Worm (Caenorhabditis elegans) whole organism, L1 larva: ENCODE data around the gene ZC15.1.
"Not testable (repeated sequence)": the region's sequence is repeated elsewhere in the genome, so short reads cannot be mapped to it uniquely, and the experiment has no call there.

Source experiments
- C04F5.9 ChIP-seq: sonication (generic microtip); optimal IDR thresholded peaks from 2 replicates; lab custom pipeline; 2016; ENCODE audit warnings: missing genetic modification characterization, missing compliant biosample characterization
- C34B4.2 ChIP-seq: sonication (generic microtip); optimal IDR thresholded peaks from 2 replicates; lab custom pipeline; 2017; ENCODE audit warnings: mild to moderate bottlenecking, missing genetic modification characterization, missing compliant biosample characterization
- Y116A8C.19 ChIP-seq: sonication (generic microtip); optimal IDR thresholded peaks from 2 replicates; lab custom pipeline; 2016; ENCODE audit warnings: missing compliant biosample characterization, missing genetic modification characterization, borderline replicate concordance
- alr-1 ChIP-seq: fragments of 200-800 bp; sonication (Bioruptor generic); optimal IDR thresholded peaks from 2 replicates; lab custom pipeline; 2018; ENCODE audit warnings: borderline replicate concordance, mild to moderate bottlenecking, missing genetic modification characterization, missing compliant biosample characterization
- aly-2 ChIP-seq: fragments of 150-350 bp; optimal IDR thresholded peaks from 2 replicates; lab custom pipeline; 2014; ENCODE audit warnings: missing biosample characterization, missing genetic modification characterization
- ceh-8 ChIP-seq: fragments of 200-800 bp; sonication (Bioruptor generic); optimal IDR thresholded peaks from 2 replicates; lab custom pipeline; 2018; ENCODE audit warnings: mild to moderate bottlenecking, missing genetic modification characterization, moderate library complexity, missing compliant biosample characterization
- ceh-90 ChIP-seq: sonication (generic microtip); optimal IDR thresholded peaks from 2 replicates; lab custom pipeline; 2016; ENCODE audit warnings: missing genetic modification characterization, missing compliant biosample characterization
- ces-1 ChIP-seq: fragments of 150-350 bp; optimal IDR thresholded peaks from 2 replicates; lab custom pipeline; 2014; ENCODE audit warnings: missing biosample characterization, missing genetic modification reagents, missing genetic modification characterization
- efl-1 ChIP-seq, 4 experiments: fragments of 150-350 bp; optimal IDR thresholded peaks in 3 of 4; peaks in 1 of 4; 1 replicate in 1 of 4; 2 replicates in 3 of 4; lab custom pipeline; 2014; ENCODE audit warnings: missing biosample characterization in 2 of 4, missing genetic modification characterization in 2 of 4, missing genetic modification reagents in 2 of 4
- efl-3 ChIP-seq: fragments of 200-800 bp; sonication (Bioruptor generic); optimal IDR thresholded peaks from 2 replicates; lab custom pipeline; 2018; ENCODE audit warnings: mild to moderate bottlenecking, missing genetic modification characterization, missing compliant biosample characterization
- egl-13 ChIP-seq: sonication (generic microtip); optimal IDR thresholded peaks from 2 replicates; lab custom pipeline; 2016; ENCODE audit warnings: missing genotype, missing genetic modification reagents, missing genetic modification characterization, missing compliant biosample characterization
- elt-2 ChIP-seq: sonication (generic microtip); optimal IDR thresholded peaks from 2 replicates; lab custom pipeline; 2016; ENCODE audit warnings: missing genetic modification characterization, mild to moderate bottlenecking, inconsistent platforms, missing compliant biosample characterization, missing genetic modification reagents
- elt-3 ChIP-seq, 6 experiments: fragments of 150-350 bp in 1 of 6; sonication (generic microtip); optimal IDR thresholded peaks; 2 replicates each; lab custom pipeline; 2017 to 2018; ENCODE audit warnings: missing biosample characterization in 6 of 6, missing genetic modification characterization in 6 of 6, inconsistent platforms in 1 of 6
- ets-5 ChIP-seq: fragments of 200-800 bp; sonication (Bioruptor generic); IDR thresholded peaks from 2 replicates; pipeline ENCODE4 v1.3.6; 2022; ENCODE audit warnings: missing genetic modification characterization, missing compliant biosample characterization
- fkh-4 ChIP-seq: sonication (generic microtip); optimal IDR thresholded peaks from 2 replicates; lab custom pipeline; 2016; ENCODE audit warnings: missing compliant biosample characterization, missing genetic modification characterization, borderline replicate concordance
- fos-1 ChIP-seq: fragments of 150-350 bp; optimal IDR thresholded peaks from 2 replicates; lab custom pipeline; 2014; ENCODE audit warnings: missing biosample characterization, missing genetic modification characterization
- grh-1 ChIP-seq: fragments of 200-800 bp; sonication (Bioruptor generic); IDR thresholded peaks from 2 replicates; pipeline ENCODE4 v1.3.6; 2022; ENCODE audit warnings: missing genetic modification reagents, missing genetic modification characterization, missing compliant biosample characterization
- jun-1 ChIP-seq: fragments of 150-350 bp; optimal IDR thresholded peaks from 2 replicates; lab custom pipeline; 2014; ENCODE audit warnings: missing biosample characterization, missing genetic modification reagents, missing genetic modification characterization
- lin-14 ChIP-seq: fragments of 200-800 bp; sonication (Bioruptor generic); optimal IDR thresholded peaks from 2 replicates; lab custom pipeline; 2018; ENCODE audit warnings: mild to moderate bottlenecking, missing genetic modification characterization, moderate library complexity, missing compliant biosample characterization
- lir-3 ChIP-seq: sonication (generic microtip); optimal IDR thresholded peaks from 2 replicates; lab custom pipeline; 2016; ENCODE audit warnings: mild to moderate bottlenecking, missing genetic modification characterization, moderate library complexity, missing compliant biosample characterization; ENCODE audit not compliant: poor library complexity
- lsy-2 ChIP-seq, 2 experiments: fragments of 150-350 bp; optimal IDR thresholded peaks; 2 replicates each; lab custom pipeline; 2014; ENCODE audit warnings: missing biosample characterization in 2 of 2, missing genetic modification characterization in 2 of 2
- mab-9 ChIP-seq: fragments of 200-800 bp; sonication (Bioruptor generic); IDR thresholded peaks from 2 replicates; pipeline ENCODE4 v1.3.6; 2022; ENCODE audit warnings: missing genetic modification reagents, missing genetic modification characterization, missing compliant biosample characterization
- mdl-1 ChIP-seq, 2 experiments: fragments of 150-350 bp; optimal IDR thresholded peaks; 2 replicates each; lab custom pipeline; 2014 to 2017; ENCODE audit warnings: missing biosample characterization in 2 of 2, missing genetic modification characterization in 2 of 2, inconsistent platforms in 1 of 2
- nhr-11 ChIP-seq: fragments of 150-350 bp; optimal IDR thresholded peaks from 2 replicates; lab custom pipeline; 2014; ENCODE audit warnings: missing biosample characterization, missing genetic modification characterization
- nhr-12 ChIP-seq: sonication (generic microtip); optimal IDR thresholded peaks from 2 replicates; lab custom pipeline; 2017; ENCODE audit warnings: missing biosample characterization, missing genetic modification characterization
- nhr-237 ChIP-seq: fragments of 150-350 bp; optimal IDR thresholded peaks from 2 replicates; lab custom pipeline; 2014; ENCODE audit warnings: missing biosample characterization, missing genetic modification characterization
- nhr-71 ChIP-seq: sonication (generic microtip); optimal IDR thresholded peaks from 2 replicates; lab custom pipeline; 2016; ENCODE audit warnings: mild to moderate bottlenecking, missing genetic modification characterization, moderate library complexity, missing compliant biosample characterization
- nhr-76 ChIP-seq: sonication (generic microtip); optimal IDR thresholded peaks from 2 replicates; lab custom pipeline; 2017; ENCODE audit warnings: missing biosample characterization, missing genetic modification characterization
- nhr-77 ChIP-seq: fragments of 150-350 bp; optimal IDR thresholded peaks from 2 replicates; lab custom pipeline; 2014; ENCODE audit warnings: missing biosample characterization, missing genetic modification characterization
- nhr-84 ChIP-seq: sonication (generic microtip); optimal IDR thresholded peaks from 2 replicates; lab custom pipeline; 2017; ENCODE audit warnings: missing biosample characterization, missing genetic modification characterization
- pag-3 ChIP-seq: sonication (generic microtip); optimal IDR thresholded peaks from 2 replicates; lab custom pipeline; 2017; ENCODE audit warnings: missing genetic modification characterization, mild to moderate bottlenecking, missing compliant biosample characterization, antibody characterized with exemption, borderline replicate concordance; ENCODE audit not compliant: insufficient read depth
- pax-3 ChIP-seq: fragments of 200-800 bp; sonication (Bioruptor generic); optimal IDR thresholded peaks from 2 replicates; lab custom pipeline; 2018; ENCODE audit warnings: mild to moderate bottlenecking, missing genetic modification characterization, moderate library complexity, missing compliant biosample characterization
- pqm-1 ChIP-seq: sonication (generic microtip); optimal IDR thresholded peaks from 3 replicates; lab custom pipeline; 2017; ENCODE audit warnings: missing biosample characterization, missing genetic modification characterization
- rnt-1 ChIP-seq: sonication (generic microtip); optimal IDR thresholded peaks from 2 replicates; lab custom pipeline; 2016; ENCODE audit warnings: mild to moderate bottlenecking, missing genetic modification characterization, moderate library complexity, missing compliant biosample characterization
- snpc-4 ChIP-seq: fragments of 150-350 bp; optimal IDR thresholded peaks from 2 replicates; lab custom pipeline; 2014; ENCODE audit warnings: missing biosample characterization, missing genetic modification characterization
- snu-23 ChIP-seq: sonication (generic microtip); optimal IDR thresholded peaks from 2 replicates; lab custom pipeline; 2016; ENCODE audit warnings: missing genetic modification characterization, missing compliant biosample characterization
- sox-4 ChIP-seq: sonication (generic microtip); optimal IDR thresholded peaks from 2 replicates; lab custom pipeline; 2016; ENCODE audit warnings: missing genetic modification characterization, missing compliant biosample characterization
- sptf-1 ChIP-seq: fragments of 150-350 bp; optimal IDR thresholded peaks from 2 replicates; lab custom pipeline; 2014; ENCODE audit warnings: missing biosample characterization, missing genetic modification characterization
- sup-37 ChIP-seq: fragments of 200-800 bp; sonication (Bioruptor generic); optimal IDR thresholded peaks from 2 replicates; lab custom pipeline; 2018; ENCODE audit warnings: mild to moderate bottlenecking, missing genetic modification characterization, missing compliant biosample characterization
- tlp-1 ChIP-seq: fragments of 150-350 bp; optimal IDR thresholded peaks from 2 replicates; lab custom pipeline; 2014; ENCODE audit warnings: missing biosample characterization, missing genetic modification characterization
- unc-62 ChIP-seq: fragments of 150-350 bp; optimal IDR thresholded peaks from 2 replicates; lab custom pipeline; 2014; ENCODE audit warnings: missing biosample characterization, missing genetic modification reagents, missing genetic modification characterization
- xbp-1 ChIP-seq: sonication (generic microtip); optimal IDR thresholded peaks from 2 replicates; lab custom pipeline; 2016; ENCODE audit warnings: missing genetic modification characterization, missing compliant biosample characterization
- zag-1 ChIP-seq: fragments of 150-350 bp; optimal IDR thresholded peaks from 2 replicates; lab custom pipeline; 2014; ENCODE audit warnings: missing biosample characterization, missing genetic modification characterization
- zip-4 ChIP-seq: fragments of 200-800 bp; sonication (Bioruptor generic); optimal IDR thresholded peaks from 2 replicates; lab custom pipeline; 2018; ENCODE audit warnings: mild to moderate bottlenecking, missing genetic modification characterization, moderate library complexity, missing compliant biosample characterization

ZC15.1 gene

ce11 chrV:20297650-20298049 lies 8.3 kb upstream of the ZC15.1 start, which contains the start of gene ZC15.5:
Gene ZC15.5, plus strand, starts transcription at chrV:20297950.
- no peak for TF ChIP-seq ceh-90 (tag; lab: Kevin White, UChicago)
- no peak for TF ChIP-seq ceh-8
- TF ChIP-seq ces-1 (GFP tag; lab: Kevin White, UChicago) = no peak
- TF ChIP-seq nhr-11 = no peak
- no peak for TF ChIP-seq nhr-71
- no peak for TF ChIP-seq Y116A8C.19
- TF ChIP-seq unc-62 (GFP tag; lab: Kevin White, UChicago) = no peak
- no peak for TF ChIP-seq alr-1 (tag; lab: Kevin White, UChicago)
- no peak for TF ChIP-seq xbp-1 (tag; lab: Kevin White, UChicago)
- TF ChIP-seq sox-4 (tag; lab: Kevin White, UChicago) = no peak
- no peak for TF ChIP-seq efl-1 (optimal IDR thresholded peaks at IDR 0.05; lab: Kevin White, UChicago)
- no peak for TF ChIP-seq efl-1 (GFP tag; optimal IDR thresholded peaks at IDR 0.05 in 1 of 2; lab: Kevin White, UChicago)
- TF ChIP-seq jun-1 (tag; lab: Kevin White, UChicago) = no peak
- TF ChIP-seq zag-1 (tag; lab: Kevin White, UChicago) = no peak
- no peak for TF ChIP-seq lir-3
- no peak for TF ChIP-seq aly-2
- TF ChIP-seq fkh-4 (tag; lab: Kevin White, UChicago) = no peak
- no peak for TF ChIP-seq pqm-1 (tag; lab: Kevin White, UChicago)

ce11 chrV:20303288-20303687 lies 2.6 kb upstream of the ZC15.1 start, which contains the start of gene ZC15.3:
Gene ZC15.3, plus strand, starts transcription at chrV:20303588.
- not testable (repeated sequence) for TF ChIP-seq egl-13, nhr-77, tlp-1 (tag; lab: Kevin White, UChicago)
- TF ChIP-seq, all 84 proteins: peak for 0; not testable (repeated sequence) for 84

- TF ChIP-seq nhr-12 (no peak), efl-3 (no peak), zip-4 (GFP tag; lab: Kevin White, UChicago) (no peak), C34B4.2 (no peak), fos-1 (tag; lab: Kevin White, UChicago) (no peak), ceh-90 (tag; lab: Kevin White, UChicago) (no peak), elt-2 (tag; lab: Kevin White, UChicago) (no peak), lir-3 (no peak), sptf-1 (tag; lab: Kevin White, UChicago) (no peak), ets-5 (GFP tag; lab: Robert Waterston, UW) (no peak), nhr-84 (tag; lab: Kevin White, UChicago) (no peak), C04F5.9 (no peak), nhr-11 (no peak)
Observed at ce11 chrV:20310575-20310974, 4.7 kb downstream of the ZC15.1 start, which contains the start of gene ZC15.10. Gene ZC15.10, plus strand, starts transcription at chrV:20310736.

- TF ChIP-seq rnt-1 = no peak
- TF ChIP-seq pax-3 (tag; lab: Kevin White, UChicago) = no peak
- no peak for TF ChIP-seq mab-9 (GFP tag; lab: Robert Waterston, UW)
- no peak for TF ChIP-seq snpc-4 (tag; lab: Kevin White, UChicago)
- no peak for TF ChIP-seq nhr-76 (tag; lab: Kevin White, UChicago)
- no peak for TF ChIP-seq mdl-1 (tag; optimal IDR thresholded peaks at IDR 0.05; lab: Kevin White, UChicago)
- TF ChIP-seq tlp-1 (tag; lab: Kevin White, UChicago) = no peak
- TF ChIP-seq unc-62 (GFP tag; lab: Kevin White, UChicago) = no peak
- TF ChIP-seq lin-14 (GFP tag; lab: Kevin White, UChicago) = no peak
- no peak for TF ChIP-seq elt-3 (tag; optimal IDR thresholded peaks at IDR 0.05; lab: Kevin White, UChicago)
- TF ChIP-seq grh-1 (GFP tag; lab: Robert Waterston, UW) = no peak
- no peak for TF ChIP-seq pag-3 (tag; lab: Kevin White, UChicago)
- TF ChIP-seq egl-13 (tag; lab: Kevin White, UChicago) = no peak
- no peak for TF ChIP-seq nhr-237 (tag; lab: Kevin White, UChicago)
- TF ChIP-seq lsy-2 (tag; optimal IDR thresholded peaks at IDR 0.05; lab: Kevin White, UChicago) = no peak
- no peak for TF ChIP-seq sup-37 (GFP tag; lab: Kevin White, UChicago)
- no peak for TF ChIP-seq snu-23 (GFP tag; lab: Kevin White, UChicago)
Observed at ce11 chrV:20311519-20311918, 5.6 kb downstream of the ZC15.1 start, which contains the start of gene clec-262. Gene clec-262, plus strand, starts transcription at chrV:20311819.
